Worm (Caenorhabditis elegans) whole organism, L4/young adult: ENCODE measurements around the gene B0334.5.

ENCODE experiments used
- W03F9.2 ChIP-seq: fragments of 150-350 bp; optimal IDR thresholded peaks from 2 replicates; lab custom pipeline; 2014; ENCODE audit warnings: missing biosample characterization, missing genetic modification characterization
- dao-5 ChIP-seq: sonication (generic microtip); optimal IDR thresholded peaks from 2 replicates; lab custom pipeline; 2016; ENCODE audit warnings: missing genotype, missing genetic modification characterization, moderate library complexity, missing compliant biosample characterization
- him-1 ChIP-seq: sonication (generic microtip); optimal IDR thresholded peaks from 2 replicates; lab custom pipeline; 2016; ENCODE audit warnings: missing genotype, missing genetic modification reagents, missing genetic modification characterization, missing compliant biosample characterization

DNA sequence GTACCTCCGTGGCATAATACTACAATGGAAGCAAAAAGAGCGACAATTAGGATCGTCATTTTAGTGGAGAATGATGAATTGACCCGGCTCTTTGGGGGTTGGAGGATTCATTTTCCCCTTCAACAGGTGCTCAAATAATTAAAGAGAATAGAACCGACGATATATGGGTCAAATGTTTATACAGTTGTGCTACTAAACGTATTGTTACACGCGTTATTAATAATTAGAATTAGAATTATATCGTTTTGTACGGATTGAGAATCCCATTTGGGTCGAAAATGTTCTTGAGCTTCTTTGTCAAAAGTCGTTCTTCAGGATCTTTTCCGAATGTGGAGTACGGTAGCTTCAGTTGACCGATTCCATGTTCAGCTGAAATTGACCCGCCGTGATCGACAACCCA, 41.3 kb downstream of the B0334.5 start, which contains the start of gene Y62F5A.9:
- no peak for TF ChIP-seq him-1 (tag; lab: Kevin White, UChicago)
- no peak for TF ChIP-seq W03F9.2 (tag; lab: Kevin White, UChicago)
- no peak for TF ChIP-seq dao-5 (tag; lab: Kevin White, UChicago)
